Fruit fly (Drosophila melanogaster) whole organism, wandering third instar larva: Measurements from ENCODE around the gene Scgalpha.
A peak's percentile ranks its signal among the peaks of the same experiment; 100 is the strongest.

Experiments used
- Abd-B ChIP-seq: fragments of >200 bp; optimal IDR thresholded peaks from 2 replicates; lab custom pipeline; 2017; ENCODE audit warnings: missing biosample characterization, missing genetic modification characterization
- CG9705 ChIP-seq: fragments of 200-800 bp; sonication (Bioruptor generic); optimal IDR thresholded peaks from 2 replicates; lab custom pipeline; 2018; ENCODE audit warnings: missing biosample characterization, mild to moderate bottlenecking, missing genetic modification characterization
- CrebA ChIP-seq: fragments of 200-800 bp; sonication (Bioruptor generic); optimal IDR thresholded peaks from 2 replicates; lab custom pipeline; 2016; ENCODE audit warnings: missing biosample characterization, mild to moderate bottlenecking, missing genetic modification characterization, borderline replicate concordance
- Dfd ChIP-seq: fragments of >200 bp; optimal IDR thresholded peaks from 2 replicates; lab custom pipeline; 2017; ENCODE audit warnings: missing biosample characterization, missing genetic modification characterization
- GATAd ChIP-seq: sonication (Bioruptor generic); optimal IDR thresholded peaks from 2 replicates; lab custom pipeline; 2016; ENCODE audit warnings: missing biosample characterization, missing genetic modification characterization
- Hnf4 ChIP-seq: fragments of 200-800 bp; sonication (Bioruptor generic); optimal IDR thresholded peaks from 2 replicates; lab custom pipeline; 2016; ENCODE audit warnings: missing biosample characterization, mild to moderate bottlenecking, missing genetic modification characterization
- Hr78 ChIP-seq: fragments of >200 bp; optimal IDR thresholded peaks from 2 replicates; lab custom pipeline; 2017; ENCODE audit warnings: missing biosample characterization, missing genetic modification characterization
- Hr83 ChIP-seq: fragments of 200-300 bp; sonication (Bioruptor generic); optimal IDR thresholded peaks from 2 replicates; lab custom pipeline; 2016; ENCODE audit warnings: missing biosample characterization, mild to moderate bottlenecking, missing genetic modification characterization, moderate library complexity; ENCODE audit not compliant: poor library complexity, severe bottlenecking
- Jra ChIP-seq: sonication (Bioruptor generic); optimal IDR thresholded peaks from 2 replicates; lab custom pipeline; 2016; ENCODE audit warnings: missing biosample characterization, missing genetic modification characterization
- Mio ChIP-seq: sonication (Bioruptor generic); optimal IDR thresholded peaks from 2 replicates; lab custom pipeline; 2016; ENCODE audit warnings: missing biosample characterization, missing genetic modification characterization
- Myc ChIP-seq: fragments of >200 bp; optimal IDR thresholded peaks from 2 replicates; lab custom pipeline; 2017
- OdsH ChIP-seq: fragments of 200-800 bp; sonication (Bioruptor generic); optimal IDR thresholded peaks from 2 replicates; lab custom pipeline; 2016; ENCODE audit warnings: missing biosample characterization, mild to moderate bottlenecking, missing genetic modification characterization
- Rel ChIP-seq, 2 experiments: fragments of 200-800 bp; sonication (Bioruptor generic) in 1 of 2; optimal IDR thresholded peaks; 2 replicates in 1 of 2; 3 replicates in 1 of 2; lab custom pipeline; 2016 to 2019; ENCODE audit warnings: mild to moderate bottlenecking in 2 of 2, missing biosample characterization in 2 of 2, missing genetic modification characterization in 2 of 2, moderate library complexity in 1 of 2
- Sp1 ChIP-seq: fragments of 200-800 bp; sonication (Bioruptor generic); optimal IDR thresholded peaks from 3 replicates; lab custom pipeline; 2019; ENCODE audit warnings: missing biosample characterization, mild to moderate bottlenecking, missing genetic modification characterization, moderate library complexity
- Vsx2 ChIP-seq: fragments of 200-300, 225-300 bp; sonication (Bioruptor generic); optimal IDR thresholded peaks from 2 replicates; lab custom pipeline; 2018; ENCODE audit warnings: missing biosample characterization, missing genetic modification characterization; ENCODE audit not compliant: partially characterized antibody
- br ChIP-seq: fragments of 200-800 bp; sonication (Bioruptor generic); optimal IDR thresholded peaks from 2 replicates; lab custom pipeline; 2016; ENCODE audit warnings: missing biosample characterization, missing genetic modification characterization
- dl ChIP-seq, 2 experiments: fragments of 175-275, 200-275 bp in 1 of 2; fragments of 200-275 bp in 1 of 2; sonication (Bioruptor generic); optimal IDR thresholded peaks; lab custom pipeline; 2018; ENCODE audit warnings: mild to moderate bottlenecking in 2 of 2, missing biosample characterization in 2 of 2, missing genetic modification characterization in 2 of 2, moderate library complexity in 2 of 2; ENCODE audit not compliant: partially characterized antibody in 2 of 2, insufficient read depth in 1 of 2
- foxo ChIP-seq, 2 experiments: fragments of 200-800 bp; sonication (Bioruptor generic); optimal IDR thresholded peaks; 2 replicates in 1 of 2; 3 replicates in 1 of 2; lab custom pipeline; 2016 to 2017; ENCODE audit warnings: missing biosample characterization in 2 of 2, missing genetic modification characterization in 2 of 2
- fru ChIP-seq: fragments of 200-800 bp; sonication (Bioruptor generic); optimal IDR thresholded peaks from 3 replicates; lab custom pipeline; 2016; ENCODE audit warnings: missing biosample characterization, mild to moderate bottlenecking, missing genetic modification characterization
- h ChIP-seq: fragments of 200-800 bp; sonication (Bioruptor generic); optimal IDR thresholded peaks from 3 replicates; lab custom pipeline; 2016; ENCODE audit warnings: missing biosample characterization, mild to moderate bottlenecking, missing genetic modification characterization
- jim ChIP-seq: fragments of 175-275, 200-325 bp; sonication (Bioruptor generic); optimal IDR thresholded peaks from 2 replicates; lab custom pipeline; 2016; ENCODE audit warnings: missing biosample characterization, mild to moderate bottlenecking, missing genetic modification characterization
- lola ChIP-seq: fragments of >200 bp; optimal IDR thresholded peaks from 2 replicates; lab custom pipeline; 2017; ENCODE audit warnings: missing biosample characterization, missing genetic modification characterization
- pan ChIP-seq: fragments of >200 bp; optimal IDR thresholded peaks from 2 replicates; lab custom pipeline; 2017
- psq ChIP-seq: fragments of 200-800 bp; sonication (Bioruptor generic); optimal IDR thresholded peaks from 3 replicates; lab custom pipeline; 2017; ENCODE audit warnings: missing biosample characterization, mild to moderate bottlenecking, missing genetic modification characterization, moderate library complexity
- rgr ChIP-seq: fragments of 200-800 bp; sonication (Bioruptor generic); optimal IDR thresholded peaks from 3 replicates; lab custom pipeline; 2016; ENCODE audit warnings: missing biosample characterization, mild to moderate bottlenecking, missing genetic modification characterization
- sage ChIP-seq: fragments of 200-800 bp; sonication (Bioruptor generic); optimal IDR thresholded peaks from 2 replicates; lab custom pipeline; 2016; ENCODE audit warnings: missing biosample characterization, mild to moderate bottlenecking, missing genetic modification characterization
- sv ChIP-seq: fragments of 200-800 bp; sonication (Bioruptor generic); optimal IDR thresholded peaks from 3 replicates; lab custom pipeline; 2016; ENCODE audit warnings: missing biosample characterization, missing genetic modification characterization
- tai ChIP-seq: sonication (Bioruptor generic); optimal IDR thresholded peaks from 2 replicates; lab custom pipeline; 2016; ENCODE audit warnings: missing biosample characterization, missing genetic modification characterization
- usp ChIP-seq: fragments of >200 bp; optimal IDR thresholded peaks from 2 replicates; lab custom pipeline; 2017; ENCODE audit warnings: missing biosample characterization, missing genetic modification characterization
- woc ChIP-seq: sonication (Bioruptor generic); optimal IDR thresholded peaks from 2 replicates; lab custom pipeline; 2016; ENCODE audit warnings: missing biosample characterization, mild to moderate bottlenecking, missing genetic modification characterization

Scgalpha gene

dm6 chr2L:8302766-8303479 lies at the start of gene Scgalpha, which contains the start of gene wol:
TSS of gene Scgalpha (plus strand) at chr2L:8303429.
TSS of gene wol (minus strand) at chr2L:8302985.
- TF ChIP-seq Hr83 (GFP tag; lab: Kevin White, UChicago) (no peak), rgr (no peak), psq (GFP tag; lab: Kevin White, UChicago) (no peak), lola (no peak), CrebA (no peak), h (GFP tag; lab: Kevin White, UChicago) (no peak), GATAd (GFP tag; lab: Kevin White, UChicago) (no peak), Vsx2 (GFP tag; lab: Kevin White, UChicago) (no peak), pan (lab: Kevin White, UChicago) (no peak), br (no peak), Mio (GFP tag; lab: Kevin White, UChicago) (no peak), jim (GFP tag; lab: Kevin White, UChicago) (no peak), Abd-B (no peak), Hnf4 (GFP tag; lab: Kevin White, UChicago) (no peak), Rel (GFP tag; optimal IDR thresholded peaks at IDR 0.05; lab: Kevin White, UChicago) (no peak), Rel (tag; optimal IDR thresholded peaks at IDR 0.05; lab: Kevin White, UChicago) (no peak), usp (GFP tag; lab: Kevin White, UChicago) (no peak), sage (GFP tag; lab: Kevin White, UChicago) (no peak), Jra (GFP tag; lab: Kevin White, UChicago) (no peak), Hr78 (GFP tag; lab: Kevin White, UChicago) (no peak), fru (GFP tag; lab: Kevin White, UChicago) (no peak)
- TF ChIP-seq, all 38 proteins: peak for 0

dm6 chr2L:8255406-8255805 lies 47.8 kb upstream of the Scgalpha start:
- peak; percentile 43 for TF ChIP-seq OdsH (GFP tag; lab: Kevin White, UChicago)
- peak; percentile 16 for TF ChIP-seq br
- TF ChIP-seq rgr = no peak
- TF ChIP-seq jim (GFP tag; lab: Kevin White, UChicago) = no peak
- no peak for TF ChIP-seq foxo (GFP tag; optimal IDR thresholded peaks at IDR 0.05; lab: Kevin White, UChicago)
- TF ChIP-seq Dfd (GFP tag; lab: Kevin White, UChicago) = no peak
- TF ChIP-seq Hr78 (GFP tag; lab: Kevin White, UChicago) = no peak
- TF ChIP-seq Hnf4 (GFP tag; lab: Kevin White, UChicago) = no peak
- TF ChIP-seq sage (GFP tag; lab: Kevin White, UChicago) = no peak
- TF ChIP-seq tai (GFP tag; lab: Kevin White, UChicago) = no peak
- TF ChIP-seq Vsx2 (GFP tag; lab: Kevin White, UChicago) = no peak

dm6 chr2L:8257401-8258266 lies 45.6 kb upstream of the Scgalpha start, which contains the start of gene CG8086:
TSS of gene CG8086 (minus strand) at chr2L:8257502.
- TF ChIP-seq Vsx2 (GFP tag; lab: Kevin White, UChicago) (no peak), sage (GFP tag; lab: Kevin White, UChicago) (no peak), usp (GFP tag; lab: Kevin White, UChicago) (no peak), Myc (no peak), sv (GFP tag; lab: Kevin White, UChicago) (no peak), Hr83 (GFP tag; lab: Kevin White, UChicago) (no peak), Mio (GFP tag; lab: Kevin White, UChicago) (no peak), h (GFP tag; lab: Kevin White, UChicago) (no peak), dl (GFP tag; optimal IDR thresholded peaks at IDR 0.05; lab: Kevin White, UChicago; ENCODE audit: insufficient read depth in 1 of 2, partially characterized antibody in 2 of 2) (no peak), rgr (no peak), OdsH (GFP tag; lab: Kevin White, UChicago) (no peak), woc (GFP tag; lab: Kevin White, UChicago) (no peak)

dm6 chr2L:8266145-8266544 lies 37.1 kb upstream of the Scgalpha start:
- peak; percentile 33 for TF ChIP-seq h (GFP tag; lab: Kevin White, UChicago)
- TF ChIP-seq sv (GFP tag; lab: Kevin White, UChicago) = peak; percentile 8
- TF ChIP-seq Sp1 (GFP tag; lab: Kevin White, UChicago) = peak; percentile 42
- peak in 1 of 2 experiments; percentile 41 for TF ChIP-seq foxo (GFP tag; optimal IDR thresholded peaks at IDR 0.05; lab: Kevin White, UChicago)
- no peak for TF ChIP-seq GATAd (GFP tag; lab: Kevin White, UChicago)
- no peak for TF ChIP-seq CG9705 (GFP tag; lab: Kevin White, UChicago)
- peak; percentile 7 for TF ChIP-seq psq (GFP tag; lab: Kevin White, UChicago)
